Fruit fly (Drosophila melanogaster) whole organism, embryonic: ENCODE results near the gene trio.
A peak's percentile ranks its signal among the peaks of the same experiment; 100 is the strongest.

Source experiments
- Atf3 ChIP-seq: fragments of 200-800 bp; sonication (Bioruptor generic); optimal IDR thresholded peaks from 3 replicates; lab custom pipeline; 2016; ENCODE audit warnings: missing biosample characterization, missing genetic modification characterization
- CG10209 ChIP-seq: fragments of 200-800 bp; sonication (Bioruptor generic); optimal IDR thresholded peaks from 3 replicates; lab custom pipeline; 2017; ENCODE audit warnings: missing biosample characterization, mild to moderate bottlenecking, missing genetic modification characterization, missing genetic modification reagents
- CG11695 ChIP-seq: fragments of 200-800 bp; sonication (Bioruptor generic); IDR thresholded peaks from 3 replicates; pipeline ENCODE4 v1.3.6; 2022; ENCODE audit warnings: missing biosample characterization, missing genetic modification characterization
- CG12769 ChIP-seq: fragments of 200-800 bp; sonication (Bioruptor generic); optimal IDR thresholded peaks from 2 replicates; lab custom pipeline; 2019; ENCODE audit warnings: missing biosample characterization, mild to moderate bottlenecking, missing genetic modification characterization, moderate library complexity
- CG13894 ChIP-seq: fragments of 200-800 bp; sonication (Bioruptor generic); optimal IDR thresholded peaks from 3 replicates; lab custom pipeline; 2018; ENCODE audit warnings: missing biosample characterization, mild to moderate bottlenecking, missing genetic modification characterization, moderate library complexity
- CG14667 ChIP-seq: fragments of 200-800 bp; sonication (Bioruptor generic); IDR thresholded peaks from 2 replicates; pipeline ENCODE4 v1.3.6; 2022; ENCODE audit warnings: missing biosample characterization, missing genetic modification characterization
- CG14965 ChIP-seq: fragments of 200-800 bp; sonication (Bioruptor generic); optimal IDR thresholded peaks from 2 replicates; lab custom pipeline; 2016; ENCODE audit warnings: missing biosample characterization, missing genetic modification characterization, borderline replicate concordance
- CG17829 ChIP-seq: fragments of 200-800 bp; optimal IDR thresholded peaks from 2 replicates; lab custom pipeline; 2019; ENCODE audit warnings: missing biosample characterization, mild to moderate bottlenecking, missing genetic modification characterization, moderate library complexity
- CG18011 ChIP-seq: fragments of 200-800 bp; sonication (Bioruptor generic); optimal IDR thresholded peaks from 2 replicates; lab custom pipeline; 2017; ENCODE audit warnings: missing biosample characterization, missing genetic modification characterization, mild to moderate bottlenecking, moderate library complexity, missing genotype
- CG2199 ChIP-seq: fragments of 200-800 bp; sonication (Bioruptor generic); IDR thresholded peaks from 3 replicates; pipeline ENCODE4 v1.3.6; 2022; ENCODE audit warnings: missing biosample characterization, missing genetic modification characterization
- CG2678 ChIP-seq: fragments of 200-800 bp; sonication (Bioruptor generic); optimal IDR thresholded peaks from 3 replicates; lab custom pipeline; 2019; ENCODE audit warnings: missing biosample characterization, mild to moderate bottlenecking, missing genetic modification characterization, moderate library complexity
- CG32532 ChIP-seq: fragments of 200-800 bp; sonication (Bioruptor generic); IDR thresholded peaks from 2 replicates; pipeline ENCODE4 v1.3.6; 2022; ENCODE audit warnings: missing biosample characterization, missing genetic modification characterization
- CG4707 ChIP-seq: fragments of 200-800 bp; sonication (Bioruptor generic); optimal IDR thresholded peaks from 2 replicates; lab custom pipeline; 2018; ENCODE audit warnings: missing biosample characterization, mild to moderate bottlenecking, missing genetic modification characterization, moderate library complexity
- CG6765 ChIP-seq: fragments of 200-800 bp; sonication (Bioruptor generic); optimal IDR thresholded peaks from 3 replicates; lab custom pipeline; 2017; ENCODE audit warnings: missing biosample characterization, mild to moderate bottlenecking, missing genetic modification characterization
- CG7357 ChIP-seq: fragments of 200-800 bp; sonication (Bioruptor generic); IDR thresholded peaks from 3 replicates; pipeline ENCODE4 v1.3.6; 2022; ENCODE audit warnings: missing biosample characterization, missing genetic modification characterization
- CG7745 ChIP-seq: fragments of 200-800 bp; sonication (Bioruptor generic); optimal IDR thresholded peaks from 2 replicates; lab custom pipeline; 2018; ENCODE audit warnings: missing biosample characterization, mild to moderate bottlenecking, missing genetic modification characterization, moderate library complexity
- Dfd ChIP-seq, 2 experiments: fragments of >200 bp; optimal IDR thresholded peaks; 2 replicates each; lab custom pipeline; 2017; ENCODE audit warnings: missing biosample characterization in 2 of 2, missing genetic modification characterization in 2 of 2
- Fer1 ChIP-seq: fragments of 200-800 bp; sonication (Bioruptor generic); optimal IDR thresholded peaks from 2 replicates; lab custom pipeline; 2017; ENCODE audit warnings: missing biosample characterization, mild to moderate bottlenecking, missing genetic modification characterization
- H15 ChIP-seq: fragments of 200-800 bp; sonication (Bioruptor generic); IDR thresholded peaks from 3 replicates; pipeline ENCODE4 v1.3.6; 2022; ENCODE audit warnings: missing biosample characterization, missing genetic modification characterization
- Hey ChIP-seq: fragments of 200-800 bp; sonication (Bioruptor generic); optimal IDR thresholded peaks from 3 replicates; lab custom pipeline; 2018; ENCODE audit warnings: missing biosample characterization, mild to moderate bottlenecking, missing genetic modification characterization
- HmgZ ChIP-seq: fragments of 200-800 bp; sonication (Bioruptor generic); optimal IDR thresholded peaks from 2 replicates; lab custom pipeline; 2018; ENCODE audit warnings: missing biosample characterization, mild to moderate bottlenecking, missing genetic modification characterization
- Hr51 ChIP-seq, 2 experiments: fragments of 200-800 bp; sonication (Bioruptor generic); optimal IDR thresholded peaks; 2 replicates in 1 of 2; 3 replicates in 1 of 2; lab custom pipeline; 2016 to 2018; ENCODE audit warnings: missing biosample characterization in 2 of 2, missing genetic modification characterization in 2 of 2, mild to moderate bottlenecking in 1 of 2, moderate library complexity in 1 of 2
- MTF-1 ChIP-seq: fragments of 200-800 bp; sonication (Bioruptor generic); optimal IDR thresholded peaks from 2 replicates; lab custom pipeline; 2018; ENCODE audit warnings: missing biosample characterization, mild to moderate bottlenecking, missing genetic modification characterization, borderline replicate concordance
- Meics ChIP-seq: fragments of 200-800 bp; sonication (Bioruptor generic); optimal IDR thresholded peaks from 2 replicates; lab custom pipeline; 2017; ENCODE audit warnings: missing biosample characterization, mild to moderate bottlenecking, missing genetic modification characterization
- Six4 ChIP-seq: fragments of 200-800 bp; sonication (Bioruptor generic); optimal IDR thresholded peaks from 2 replicates; lab custom pipeline; 2016; ENCODE audit warnings: missing biosample characterization, missing genetic modification characterization
- Trl ChIP-seq, 3 experiments: fragments of >200 bp in 2 of 3; fragments of 200-800 bp in 1 of 3; sonication (Bioruptor generic) in 1 of 3; optimal IDR thresholded peaks; 2 replicates in 1 of 3; 3 replicates in 2 of 3; lab custom pipeline; 2016 to 2017; ENCODE audit warnings: missing biosample characterization in 1 of 3, missing genetic modification characterization in 1 of 3
- caup ChIP-seq: fragments of 200-800 bp; sonication (Bioruptor generic); optimal IDR thresholded peaks from 3 replicates; lab custom pipeline; 2017; ENCODE audit warnings: missing biosample characterization, mild to moderate bottlenecking, missing genetic modification characterization, moderate library complexity; ENCODE audit not compliant: severe bottlenecking
- chinmo ChIP-seq: fragments of 200-800 bp; sonication (Bioruptor generic); IDR thresholded peaks from 4 replicates; pipeline ENCODE4 v1.3.6; 2022; ENCODE audit warnings: missing biosample characterization, missing genetic modification characterization; ENCODE audit not compliant: partially characterized antibody
- chm ChIP-seq: fragments of 200-800 bp; sonication (Bioruptor generic); IDR thresholded peaks from 2 replicates; pipeline ENCODE4 v1.3.6; 2022; ENCODE audit warnings: missing biosample characterization, missing genetic modification characterization
- ci ChIP-seq: fragments of 200-800 bp; sonication (Bioruptor generic); IDR thresholded peaks from 3 replicates; pipeline ENCODE4 v1.3.6; 2022; ENCODE audit warnings: missing biosample characterization, missing genetic modification characterization
- crol ChIP-seq: fragments of 200-800 bp; sonication (Bioruptor generic); IDR thresholded peaks from 2 replicates; pipeline ENCODE4 v1.3.6; 2022; ENCODE audit warnings: missing biosample characterization, missing genetic modification characterization
- gfzf ChIP-seq: fragments of 200-800 bp; sonication (Bioruptor generic); optimal IDR thresholded peaks from 2 replicates; lab custom pipeline; 2016; ENCODE audit warnings: missing biosample characterization, mild to moderate bottlenecking, missing genetic modification characterization, moderate library complexity
- kay ChIP-seq: fragments of 200-800 bp; sonication (Bioruptor generic); optimal IDR thresholded peaks from 2 replicates; lab custom pipeline; 2016; ENCODE audit warnings: missing biosample characterization, missing genetic modification characterization
- kni ChIP-seq: fragments of 200-800 bp; sonication (Bioruptor generic); optimal IDR thresholded peaks from 3 replicates; lab custom pipeline; 2017; ENCODE audit warnings: mild to moderate bottlenecking, missing biosample characterization, missing genetic modification reagents, missing genetic modification characterization
- lab ChIP-seq: fragments of 200-800 bp; sonication (Bioruptor generic); optimal IDR thresholded peaks from 3 replicates; lab custom pipeline; 2017; ENCODE audit warnings: missing biosample characterization, missing genetic modification characterization, mild to moderate bottlenecking, moderate library complexity, missing genetic modification reagents
- lilli ChIP-seq: fragments of 200-800 bp; sonication (Bioruptor generic); optimal IDR thresholded peaks from 3 replicates; lab custom pipeline; 2016; ENCODE audit warnings: missing biosample characterization, missing genetic modification characterization
- mld ChIP-seq: fragments of 200-800 bp; sonication (Bioruptor generic); IDR thresholded peaks from 3 replicates; pipeline ENCODE4 v1.3.6; 2022; ENCODE audit warnings: missing biosample characterization, missing genetic modification characterization; ENCODE audit not compliant: partially characterized antibody
- nau ChIP-seq: fragments of 200-800 bp; sonication (Bioruptor generic); optimal IDR thresholded peaks from 3 replicates; lab custom pipeline; 2017; ENCODE audit warnings: missing biosample characterization, mild to moderate bottlenecking, missing genetic modification characterization, missing genetic modification reagents
- p53 ChIP-seq: fragments of 200-800 bp; sonication (Bioruptor generic); optimal IDR thresholded peaks from 2 replicates; lab custom pipeline; 2016; ENCODE audit warnings: missing biosample characterization, missing genetic modification characterization
- sens ChIP-seq: fragments of 200-800 bp; sonication (Bioruptor generic); peaks from one replicate; lab custom pipeline; 2016; ENCODE audit warnings: missing biosample characterization, missing genetic modification characterization
- twi ChIP-seq: fragments of 200-800 bp; optimal IDR thresholded peaks from 2 replicates; lab custom pipeline; 2019; ENCODE audit warnings: missing biosample characterization, mild to moderate bottlenecking, missing genetic modification characterization, moderate library complexity
- unc-4 ChIP-seq: fragments of 200-800 bp; sonication (Bioruptor generic); IDR thresholded peaks from 2 replicates; pipeline ENCODE4 v1.3.6; 2022; ENCODE audit warnings: missing biosample characterization, missing genetic modification characterization; ENCODE audit not compliant: partially characterized antibody
- vvl ChIP-seq: fragments of 200-800 bp; sonication (Bioruptor generic); IDR thresholded peaks from 2 replicates; pipeline ENCODE4 v1.3.6; 2022; ENCODE audit warnings: missing biosample characterization, missing genetic modification characterization
- wek ChIP-seq: fragments of 200-800 bp; sonication (Bioruptor generic); optimal IDR thresholded peaks from 3 replicates; lab custom pipeline; 2018; ENCODE audit warnings: missing biosample characterization, mild to moderate bottlenecking, missing genetic modification characterization, moderate library complexity
- wor ChIP-seq: fragments of 200-800 bp; sonication (Bioruptor generic); IDR thresholded peaks from 2 replicates; pipeline ENCODE4 v1.3.6; 2022; ENCODE audit warnings: missing biosample characterization, missing genetic modification characterization

The trio gene

dm6 chr3L:960557-960956 lies 74.1 kb downstream of the trio start (continued):
- TF ChIP-seq caup (GFP tag; lab: Kevin White, UChicago) = peak; percentile 12
- TF ChIP-seq CG2678 (tag; lab: Kevin White, UChicago) = peak; percentile 73
- peak; percentile 37 for TF ChIP-seq lab (GFP tag; lab: Kevin White, UChicago)
- TF ChIP-seq Fer1 (GFP tag; lab: Kevin White, UChicago) = peak; percentile 19
- peak in 1 of 2 experiments; percentile 55 for TF ChIP-seq Hr51 (GFP tag; optimal IDR thresholded peaks at IDR 0.05; lab: Kevin White, UChicago)
- no peak for TF ChIP-seq CG2199 (GFP tag; lab: Robert Waterston, UW)
- TF ChIP-seq Meics (GFP tag; lab: Kevin White, UChicago) = peak; percentile 12
- TF ChIP-seq CG4707 (GFP tag; lab: Kevin White, UChicago) = peak; percentile 4
- no peak for TF ChIP-seq Atf3 (GFP tag; lab: Kevin White, UChicago)
- peak; percentile 28 for TF ChIP-seq CG13894 (tag; lab: Kevin White, UChicago)
- no peak for TF ChIP-seq unc-4 (GFP tag; lab: Robert Waterston, UW)
- TF ChIP-seq twi (tag; lab: Kevin White, UChicago) = no peak
- peak; percentile 14 for TF ChIP-seq wek
- TF ChIP-seq Hey = peak; percentile 5
- TF ChIP-seq H15 (GFP tag; lab: Robert Waterston, UW) = no peak
- TF ChIP-seq nau = peak; percentile 40

- TF ChIP-seq Hey = peak; percentile 16
- no peak for TF ChIP-seq p53 (GFP tag; lab: Kevin White, UChicago)
- no peak for TF ChIP-seq Dfd (GFP tag; optimal IDR thresholded peaks at IDR 0.05; lab: Kevin White, UChicago)
- TF ChIP-seq kni (GFP tag; lab: Kevin White, UChicago) = peak; percentile 13
Observed at dm6 chr3L:959869-960378, 74.8 kb downstream of the trio start.

dm6 chr3L:959188-959868 lies 75.3 kb downstream of the trio start:
- TF ChIP-seq wor (no peak), CG7745 (tag; lab: Kevin White, UChicago) (peak; percentile 1), lilli (GFP tag; lab: Kevin White, UChicago) (no peak), CG32532 (GFP tag; lab: Robert Waterston, UW) (peak; percentile 37; the same call in 1 of the 2 replicates), gfzf (GFP tag; lab: Kevin White, UChicago) (no peak), CG10209 (GFP tag; lab: Kevin White, UChicago) (no peak), kay (GFP tag; lab: Kevin White, UChicago) (no peak), ci (GFP tag; lab: Robert Waterston, UW) (0 out of 3 replicates have a peak, but pooled peaks have one; percentile 13), CG17829 (tag; lab: Kevin White, UChicago) (no peak), mld (GFP tag; lab: Robert Waterston, UW) (no peak), CG18011 (no peak), CG6765 (GFP tag; lab: Kevin White, UChicago) (no peak), vvl (peak; percentile 40; the same call in 1 of the 2 replicates), Six4 (no peak), CG2678 (tag; lab: Kevin White, UChicago) (peak; percentile 11), crol (GFP tag; lab: Robert Waterston, UW) (peak; percentile 20; the same call in 1 of the 2 replicates), sens (peak; percentile 73), chinmo (GFP tag; lab: Robert Waterston, UW) (peak; percentile 76; the same call in 1 of the 4 replicates), CG12769 (tag; lab: Kevin White, UChicago) (peak; percentile 25), MTF-1 (GFP tag; lab: Kevin White, UChicago) (no peak), CG7357 (no peak), CG14667 (no peak), Trl (optimal IDR thresholded peaks at IDR 0.05; lab: Kevin White, UChicago) (peak; percentile 82 to 86), Trl (GFP tag; optimal IDR thresholded peaks at IDR 0.05; lab: Kevin White, UChicago) (peak; percentile 11), HmgZ (tag; lab: Kevin White, UChicago) (no peak), CG14965 (peak; percentile 31), CG11695 (no peak), chm (GFP tag; lab: Robert Waterston, UW) (no peak)
